Worm (Caenorhabditis elegans) whole organism, L1 larva: Measurements from ENCODE around the gene F56B3.9.

Experiments
- C16A3.4 ChIP-seq: fragments of 150-350 bp; optimal IDR thresholded peaks from 2 replicates; lab custom pipeline; 2014; ENCODE audit warnings: missing biosample characterization, missing genetic modification characterization
- F16B12.6 ChIP-seq: fragments of 150-350 bp; optimal IDR thresholded peaks from 2 replicates; lab custom pipeline; 2014; ENCODE audit warnings: missing biosample characterization, missing genetic modification characterization
- aly-2 ChIP-seq: fragments of 150-350 bp; optimal IDR thresholded peaks from 2 replicates; lab custom pipeline; 2014; ENCODE audit warnings: missing biosample characterization, missing genetic modification characterization
- ama-1 ChIP-seq: fragments of 150-350 bp; optimal IDR thresholded peaks from 2 replicates; lab custom pipeline; 2014
- ceh-82 ChIP-seq, 3 experiments: fragments of 150-350 bp in 1 of 3; sonication (generic microtip) in 2 of 3; optimal IDR thresholded peaks; 2 replicates each; lab custom pipeline; 2014 to 2017; ENCODE audit warnings: missing biosample characterization in 3 of 3, missing genetic modification characterization in 3 of 3
- dpl-1 ChIP-seq, 3 experiments: fragments of 150-350 bp in 2 of 3; sonication (generic microtip) in 1 of 3; optimal IDR thresholded peaks; 2 replicates each; lab custom pipeline; 2014 to 2017; ENCODE audit warnings: missing biosample characterization in 3 of 3, missing genetic modification characterization in 3 of 3, missing genetic modification reagents in 3 of 3
- dsc-1 ChIP-seq: sonication (generic microtip); optimal IDR thresholded peaks from 2 replicates; lab custom pipeline; 2016; ENCODE audit warnings: mild to moderate bottlenecking, missing genetic modification characterization, missing compliant biosample characterization
- efl-1 ChIP-seq, 4 experiments: fragments of 150-350 bp; optimal IDR thresholded peaks in 3 of 4; peaks in 1 of 4; 1 replicate in 1 of 4; 2 replicates in 3 of 4; lab custom pipeline; 2014; ENCODE audit warnings: missing biosample characterization in 2 of 4, missing genetic modification characterization in 2 of 4, missing genetic modification reagents in 2 of 4
- efl-3 ChIP-seq: fragments of 200-800 bp; sonication (Bioruptor generic); optimal IDR thresholded peaks from 2 replicates; lab custom pipeline; 2018; ENCODE audit warnings: mild to moderate bottlenecking, missing genetic modification characterization, missing compliant biosample characterization
- egl-13 ChIP-seq: sonication (generic microtip); optimal IDR thresholded peaks from 2 replicates; lab custom pipeline; 2016; ENCODE audit warnings: missing genotype, missing genetic modification reagents, missing genetic modification characterization, missing compliant biosample characterization
- egl-27 ChIP-seq, 2 experiments: fragments of 150-350 bp in 1 of 2; sonication (generic microtip); optimal IDR thresholded peaks; 3 replicates each; lab custom pipeline; 2017 to 2018; ENCODE audit warnings: missing biosample characterization in 2 of 2, missing genetic modification characterization in 2 of 2, missing genetic modification reagents in 2 of 2
- elt-3 ChIP-seq, 6 experiments: fragments of 150-350 bp in 1 of 6; sonication (generic microtip); optimal IDR thresholded peaks; 2 replicates each; lab custom pipeline; 2017 to 2018; ENCODE audit warnings: missing biosample characterization in 6 of 6, missing genetic modification characterization in 6 of 6, inconsistent platforms in 1 of 6
- fos-1 ChIP-seq: fragments of 150-350 bp; optimal IDR thresholded peaks from 2 replicates; lab custom pipeline; 2014; ENCODE audit warnings: missing biosample characterization, missing genetic modification characterization
- grh-1 ChIP-seq: fragments of 200-800 bp; sonication (Bioruptor generic); IDR thresholded peaks from 2 replicates; pipeline ENCODE4 v1.3.6; 2022; ENCODE audit warnings: missing genetic modification reagents, missing genetic modification characterization, missing compliant biosample characterization
- isw-1 ChIP-seq: fragments of 200-800 bp; sonication (Bioruptor generic); IDR thresholded peaks from 2 replicates; pipeline ENCODE4 v1.3.6; 2022; ENCODE audit warnings: missing genetic modification characterization, missing compliant biosample characterization
- jun-1 ChIP-seq: fragments of 150-350 bp; optimal IDR thresholded peaks from 2 replicates; lab custom pipeline; 2014; ENCODE audit warnings: missing biosample characterization, missing genetic modification reagents, missing genetic modification characterization
- lin-13 ChIP-seq: fragments of 150-350 bp; optimal IDR thresholded peaks from 2 replicates; lab custom pipeline; 2014; ENCODE audit warnings: missing biosample characterization, missing genetic modification reagents, missing genetic modification characterization
- lin-15B ChIP-seq: fragments of 150-350 bp; sonication (generic microtip); optimal IDR thresholded peaks from 3 replicates; lab custom pipeline; 2014; ENCODE audit warnings: missing biosample characterization, missing genetic modification characterization
- lin-35 ChIP-seq, 2 experiments: fragments of 150-350 bp; optimal IDR thresholded peaks; 2 replicates each; lab custom pipeline; 2014; ENCODE audit warnings: missing biosample characterization in 2 of 2, missing genetic modification characterization in 2 of 2, missing genetic modification reagents in 2 of 2
- lir-3 ChIP-seq: sonication (generic microtip); optimal IDR thresholded peaks from 2 replicates; lab custom pipeline; 2016; ENCODE audit warnings: mild to moderate bottlenecking, missing genetic modification characterization, moderate library complexity, missing compliant biosample characterization; ENCODE audit not compliant: poor library complexity
- lsy-2 ChIP-seq, 2 experiments: fragments of 150-350 bp; optimal IDR thresholded peaks; 2 replicates each; lab custom pipeline; 2014; ENCODE audit warnings: missing biosample characterization in 2 of 2, missing genetic modification characterization in 2 of 2
- mab-9 ChIP-seq: fragments of 200-800 bp; sonication (Bioruptor generic); IDR thresholded peaks from 2 replicates; pipeline ENCODE4 v1.3.6; 2022; ENCODE audit warnings: missing genetic modification reagents, missing genetic modification characterization, missing compliant biosample characterization
- mef-2 ChIP-seq: fragments of 150-350 bp; optimal IDR thresholded peaks from 2 replicates; lab custom pipeline; 2014; ENCODE audit warnings: missing biosample characterization, missing genetic modification characterization
- nhr-11 ChIP-seq: fragments of 150-350 bp; optimal IDR thresholded peaks from 2 replicates; lab custom pipeline; 2014; ENCODE audit warnings: missing biosample characterization, missing genetic modification characterization
- nhr-19 ChIP-seq: fragments of 200-800 bp; sonication (Bioruptor generic); conservative IDR thresholded peaks from 2 replicates; pipeline ENCODE4 v1.3.6; 2022; ENCODE audit warnings: missing genetic modification characterization, missing compliant biosample characterization
- nhr-47 ChIP-seq: sonication (generic microtip); optimal IDR thresholded peaks from 2 replicates; lab custom pipeline; 2016; ENCODE audit warnings: mild to moderate bottlenecking, missing genetic modification characterization, moderate library complexity, missing compliant biosample characterization
- nhr-71 ChIP-seq: sonication (generic microtip); optimal IDR thresholded peaks from 2 replicates; lab custom pipeline; 2016; ENCODE audit warnings: mild to moderate bottlenecking, missing genetic modification characterization, moderate library complexity, missing compliant biosample characterization
- nhr-84 ChIP-seq: sonication (generic microtip); optimal IDR thresholded peaks from 2 replicates; lab custom pipeline; 2017; ENCODE audit warnings: missing biosample characterization, missing genetic modification characterization
- nhr-85 ChIP-seq: sonication (generic microtip); peaks from one replicate; lab custom pipeline; 2016; ENCODE audit warnings: missing genetic modification characterization, inconsistent platforms, missing compliant biosample characterization
- nhr-90 ChIP-seq: sonication (generic microtip); optimal IDR thresholded peaks from 2 replicates; lab custom pipeline; 2016; ENCODE audit warnings: mild to moderate bottlenecking, missing genetic modification characterization, missing compliant biosample characterization; ENCODE audit not compliant: poor library complexity
- pax-3 ChIP-seq: fragments of 200-800 bp; sonication (Bioruptor generic); optimal IDR thresholded peaks from 2 replicates; lab custom pipeline; 2018; ENCODE audit warnings: mild to moderate bottlenecking, missing genetic modification characterization, moderate library complexity, missing compliant biosample characterization
- pqm-1 ChIP-seq: sonication (generic microtip); optimal IDR thresholded peaks from 3 replicates; lab custom pipeline; 2017; ENCODE audit warnings: missing biosample characterization, missing genetic modification characterization
- rnt-1 ChIP-seq: sonication (generic microtip); optimal IDR thresholded peaks from 2 replicates; lab custom pipeline; 2016; ENCODE audit warnings: mild to moderate bottlenecking, missing genetic modification characterization, moderate library complexity, missing compliant biosample characterization
- snu-23 ChIP-seq: sonication (generic microtip); optimal IDR thresholded peaks from 2 replicates; lab custom pipeline; 2016; ENCODE audit warnings: missing genetic modification characterization, missing compliant biosample characterization
- sup-37 ChIP-seq: fragments of 200-800 bp; sonication (Bioruptor generic); optimal IDR thresholded peaks from 2 replicates; lab custom pipeline; 2018; ENCODE audit warnings: mild to moderate bottlenecking, missing genetic modification characterization, missing compliant biosample characterization
- tbx-2 ChIP-seq: sonication (generic microtip); optimal IDR thresholded peaks from 2 replicates; lab custom pipeline; 2016; ENCODE audit warnings: missing genetic modification characterization, missing compliant biosample characterization
- unc-30 ChIP-seq: sonication (generic microtip); optimal IDR thresholded peaks from 2 replicates; lab custom pipeline; 2017; ENCODE audit warnings: missing biosample characterization, missing genetic modification characterization
- unc-62 ChIP-seq: fragments of 150-350 bp; optimal IDR thresholded peaks from 2 replicates; lab custom pipeline; 2014; ENCODE audit warnings: missing biosample characterization, missing genetic modification reagents, missing genetic modification characterization
- unc-86 ChIP-seq: sonication (generic microtip); optimal IDR thresholded peaks from 2 replicates; lab custom pipeline; 2016; ENCODE audit warnings: missing genetic modification characterization, missing compliant biosample characterization
- xbp-1 ChIP-seq: sonication (generic microtip); optimal IDR thresholded peaks from 2 replicates; lab custom pipeline; 2016; ENCODE audit warnings: missing genetic modification characterization, missing compliant biosample characterization
- ztf-11 ChIP-seq, 2 experiments: sonication (generic microtip); optimal IDR thresholded peaks; 2 replicates each; lab custom pipeline; 2016 to 2017; ENCODE audit warnings: missing genetic modification characterization in 2 of 2, missing biosample characterization in 1 of 2, missing compliant biosample characterization in 1 of 2

F56B3.9 gene

ce11 chrIV:760267-760666 is 10.9 kb upstream of the F56B3.9 start, which contains the start of gene gst-40 (continued):
- TF ChIP-seq ceh-82 (tag; optimal IDR thresholded peaks at IDR 0.05; lab: Kevin White, UChicago) = no peak
- TF ChIP-seq unc-62 (GFP tag; lab: Kevin White, UChicago) = no peak
- TF ChIP-seq mef-2 = no peak
- TF ChIP-seq F16B12.6 (tag; lab: Kevin White, UChicago) = no peak
- no peak for TF ChIP-seq ztf-11 (tag; optimal IDR thresholded peaks at IDR 0.05; lab: Kevin White, UChicago)
- no peak for TF ChIP-seq mab-9 (GFP tag; lab: Robert Waterston, UW)
- no peak for TF ChIP-seq lin-15B (tag; lab: Kevin White, UChicago)
- TF ChIP-seq egl-27 (tag; optimal IDR thresholded peaks at IDR 0.05; lab: Kevin White, UChicago) = no peak
- TF ChIP-seq nhr-11 (tag; lab: Kevin White, UChicago) = no peak
- no peak for TF ChIP-seq jun-1 (tag; lab: Kevin White, UChicago)
- no peak for TF ChIP-seq pqm-1 (tag; lab: Kevin White, UChicago)
- TF ChIP-seq tbx-2 (tag; lab: Kevin White, UChicago) = peak; percentile 5
- no peak for TF ChIP-seq efl-3
- no peak for TF ChIP-seq nhr-84 (tag; lab: Kevin White, UChicago)
- TF ChIP-seq dpl-1 (GFP tag; optimal IDR thresholded peaks at IDR 0.05; lab: Kevin White, UChicago) = no peak
- no peak for TF ChIP-seq lin-35 (GFP tag; optimal IDR thresholded peaks at IDR 0.05; lab: Kevin White, UChicago)
- TF ChIP-seq sup-37 = no peak
- peak; percentile 80 for TF ChIP-seq dsc-1 (tag; lab: Kevin White, UChicago)
- TF ChIP-seq lir-3 (tag; lab: Kevin White, UChicago) = no peak
- no peak for TF ChIP-seq unc-30 (tag; lab: Kevin White, UChicago)

- TF ChIP-seq lsy-2 (tag; optimal IDR thresholded peaks at IDR 0.05; lab: Kevin White, UChicago) = peak; percentile 23 to 31
- TF ChIP-seq lin-13 (GFP tag; lab: Kevin White, UChicago) = no peak
- peak; percentile 36 for TF ChIP-seq snu-23
- TF ChIP-seq aly-2 (tag; lab: Kevin White, UChicago) = peak; percentile 63
- TF ChIP-seq nhr-90 = peak; percentile 36
- no peak for TF ChIP-seq isw-1 (GFP tag; lab: Robert Waterston, UW)
- TF ChIP-seq nhr-71 (tag; lab: Kevin White, UChicago) = peak; percentile 69
- TF ChIP-seq unc-86 = no peak
- TF ChIP-seq nhr-19 (GFP tag; lab: Robert Waterston, UW) = peak; percentile 35; the same call in 1 of the 2 replicates
- TF ChIP-seq rnt-1 (tag; lab: Kevin White, UChicago) = peak; percentile 5
- TF ChIP-seq nhr-85 (tag; lab: Kevin White, UChicago) = peak; percentile 88
- peak; percentile 53; the same call in 1 of the 2 replicates for TF ChIP-seq grh-1 (GFP tag; lab: Robert Waterston, UW)
- peak; percentile 13 for TF ChIP-seq fos-1 (tag; lab: Kevin White, UChicago)
- TF ChIP-seq egl-13 = no peak
- no peak for TF ChIP-seq pax-3 (tag; lab: Kevin White, UChicago)
- TF ChIP-seq xbp-1 = peak; percentile 28
- peak; percentile 14 for TF ChIP-seq C16A3.4 (tag; lab: Kevin White, UChicago)
- peak; percentile 33 for TF ChIP-seq nhr-47 (tag; lab: Kevin White, UChicago)
- TF ChIP-seq ama-1 = peak; percentile 12
- peak; percentile 11 to 32 for TF ChIP-seq efl-1 (optimal IDR thresholded peaks at IDR 0.05; lab: Kevin White, UChicago)
- TF ChIP-seq efl-1 (GFP tag; optimal IDR thresholded peaks at IDR 0.05 in 1 of 2; lab: Kevin White, UChicago) = no peak
- TF ChIP-seq elt-3 (tag; optimal IDR thresholded peaks at IDR 0.05; lab: Kevin White, UChicago) = peak in 2 of 6 experiments; percentile 28 to 31
These were observed 9.1 kb upstream of the F56B3.9 start for ce11 chrIV:762016-762459.
